Fruit fly (Drosophila melanogaster): ENCODE data around the gene mRpS7.

The mRpS7 gene

DNA sequence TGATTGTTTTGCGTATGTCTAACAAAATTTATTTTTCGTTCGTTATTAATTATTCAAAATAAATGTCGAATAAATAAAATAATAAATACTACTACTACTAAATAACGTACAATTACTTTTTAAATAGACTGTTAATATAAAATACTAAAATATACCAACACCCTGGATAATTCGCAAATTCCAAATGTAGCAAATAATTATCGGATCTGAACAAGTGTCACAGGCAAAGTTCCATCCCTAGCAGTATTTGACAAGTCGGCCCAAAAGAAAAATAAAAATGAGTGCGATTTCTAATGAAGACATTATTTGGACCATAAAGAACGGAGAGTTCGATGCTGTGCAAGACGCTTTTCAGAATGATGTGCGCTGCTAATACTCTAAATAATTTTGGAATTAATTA lies 45.1 kb upstream of the mRpS7 start, which contains the start of gene CG31715 (continued):
- TF ChIP-seq CG11294 (GFP tag; IDR thresholded peaks at IDR 0.05) (no peak), Smox (GFP tag; optimal IDR thresholded peaks at IDR 0.05) (no peak), CG8119 (GFP tag; IDR thresholded peaks at IDR 0.05) (no peak), topi (GFP tag; optimal IDR thresholded peaks at IDR 0.05) (no peak), acj6 (GFP tag; optimal IDR thresholded peaks at IDR 0.05) (peak; percentile 3), Sox14 (GFP tag; optimal IDR thresholded peaks at IDR 0.05) (peak; percentile 3), CG31627 (GFP tag; optimal IDR thresholded peaks at IDR 0.05) (no peak), pdm3 (GFP tag; optimal IDR thresholded peaks at IDR 0.05) (peak; percentile 23), Ets96B (tag; optimal IDR thresholded peaks at IDR 0.05) (peak; percentile 26), CG10631 (GFP tag; optimal IDR thresholded peaks at IDR 0.05) (peak; percentile 10)

DNA sequence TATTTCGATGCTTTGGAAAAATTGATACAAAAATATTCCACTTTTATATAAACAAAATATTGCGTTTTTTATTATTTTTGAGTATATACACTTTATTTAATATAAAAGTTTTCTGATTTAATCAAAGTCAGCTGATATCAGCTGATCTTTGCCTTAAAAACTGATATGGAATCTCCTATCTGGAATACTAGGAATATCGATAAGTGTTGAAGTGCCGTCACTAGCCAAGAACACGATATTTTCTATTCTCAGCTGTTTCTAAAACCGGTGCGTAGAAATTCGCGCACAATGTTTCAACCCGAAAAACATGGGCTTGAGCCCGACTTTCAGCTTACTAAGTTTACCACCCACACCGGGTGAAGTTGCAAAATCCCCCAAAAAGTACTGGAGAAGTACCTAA lies 44.0 kb upstream of the mRpS7 start, which contains the start of gene Sps2:
TSS of gene Sps2 (plus strand) at position 124 of the 400 bp plus-strand sequence.
- no peak for TF ChIP-seq Eip75B (GFP tag; optimal IDR thresholded peaks at IDR 0.05)
- no peak for TF ChIP-seq Ets21C (GFP tag; optimal IDR thresholded peaks at IDR 0.05)
- no peak for TF ChIP-seq Smox (GFP tag; optimal IDR thresholded peaks at IDR 0.05)
- TF ChIP-seq CG15336 (GFP tag; IDR thresholded peaks at IDR 0.05): no peak
- TF ChIP-seq Sox14 (GFP tag; optimal IDR thresholded peaks at IDR 0.05): no peak
- no peak for TF ChIP-seq Sox102F (GFP tag; optimal IDR thresholded peaks at IDR 0.05)
- TF ChIP-seq fd59A (GFP tag; optimal IDR thresholded peaks at IDR 0.05): no peak
- no peak for TF ChIP-seq CG1621 (tag; optimal IDR thresholded peaks at IDR 0.05)
- no peak for TF ChIP-seq net (GFP tag; optimal IDR thresholded peaks at IDR 0.05)
- no peak for TF ChIP-seq dac (GFP tag; optimal IDR thresholded peaks at IDR 0.05)
- TF ChIP-seq CG34406 (GFP tag; optimal IDR thresholded peaks at IDR 0.05): no peak
- no peak for TF ChIP-seq spab (GFP tag; optimal IDR thresholded peaks at IDR 0.05)
- TF ChIP-seq CG11762 (GFP tag; optimal IDR thresholded peaks at IDR 0.05; ENCODE audit: insufficient read depth): no peak
- TF ChIP-seq CG6808 (GFP tag; optimal IDR thresholded peaks at IDR 0.05): no peak

DNA sequence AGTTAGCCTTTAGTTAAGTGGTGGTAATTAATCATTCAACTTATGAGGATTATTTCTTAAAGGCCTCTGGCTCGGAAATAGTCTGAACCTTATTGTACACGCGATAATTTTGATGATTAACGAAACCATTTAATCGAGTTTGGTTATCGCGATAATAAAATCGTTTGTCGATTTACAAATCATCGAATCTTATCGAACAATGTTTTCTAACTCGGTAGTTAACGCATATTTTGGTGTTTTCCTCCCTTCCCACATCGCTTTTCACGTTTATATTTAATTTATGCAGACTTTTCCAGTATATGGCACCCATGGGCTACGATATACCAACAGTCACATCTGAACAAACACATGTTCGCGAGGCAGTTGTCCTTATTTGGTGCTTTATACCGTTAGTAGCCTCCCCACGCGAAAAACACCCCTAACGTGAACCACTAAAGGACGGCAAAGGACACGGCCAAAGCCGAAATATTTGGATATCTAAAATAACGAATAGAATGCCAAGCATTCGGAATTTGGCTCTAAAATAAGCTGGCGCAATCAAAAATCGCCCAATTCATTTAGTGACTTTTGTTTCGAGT lies 42.3 kb upstream of the mRpS7 start, which contains the start of gene Frmd5:
TSS of gene Frmd5 (plus strand) at position 414 of the 578 bp plus-strand sequence.
- TF ChIP-seq ss (GFP tag; optimal IDR thresholded peaks at IDR 0.05) (no peak), Eip93F (GFP tag; optimal IDR thresholded peaks at IDR 0.05) (no peak), dac (GFP tag; optimal IDR thresholded peaks at IDR 0.05) (no peak), CG16779 (tag; optimal IDR thresholded peaks at IDR 0.05) (no peak), Lpt (GFP tag; optimal IDR thresholded peaks at IDR 0.05) (no peak), Gug (GFP tag; IDR thresholded peaks at IDR 0.05) (no peak), CG6163 (GFP tag; IDR thresholded peaks at IDR 0.05) (no peak), CG8632 (GFP tag; optimal IDR thresholded peaks at IDR 0.05) (no peak), Ets96B (tag; optimal IDR thresholded peaks at IDR 0.05) (no peak), OdsH (GFP tag; optimal IDR thresholded peaks at IDR 0.05) (no peak), Sox14 (GFP tag; optimal IDR thresholded peaks at IDR 0.05) (no peak), CG10631 (GFP tag; optimal IDR thresholded peaks at IDR 0.05) (no peak), fkh (GFP tag; optimal IDR thresholded peaks at IDR 0.05) (no peak), lz (GFP tag; optimal IDR thresholded peaks at IDR 0.05) (no peak), CG15336 (GFP tag; IDR thresholded peaks at IDR 0.05) (no peak), esn (GFP tag; optimal IDR thresholded peaks at IDR 0.05) (no peak), Blimp-1 (GFP tag; optimal IDR thresholded peaks at IDR 0.05) (no peak)

- TF ChIP-seq pdm3 (GFP tag; optimal IDR thresholded peaks at IDR 0.05) (no peak), OdsH (GFP tag; optimal IDR thresholded peaks at IDR 0.05) (no peak)
Measured at dm6 chr2L:10351130-10351529, 35.3 kb upstream of the mRpS7 start.

Measured in whole organism, prepupa.